Fruit fly (Drosophila melanogaster) whole organism, embryonic: ENCODE data around the gene CG3038.

Experiments
- Asciz ChIP-seq: fragments of 200-800 bp; sonication (Bioruptor generic); optimal IDR thresholded peaks from 2 replicates; lab custom pipeline; 2017; ENCODE audit warnings: missing biosample characterization, mild to moderate bottlenecking, missing genetic modification characterization, missing genetic modification reagents
- B-H1 ChIP-seq: fragments of 200-800 bp; sonication (Bioruptor generic); IDR thresholded peaks from 3 replicates; pipeline ENCODE4 v1.3.6; 2022; ENCODE audit warnings: missing biosample characterization, missing genetic modification characterization
- Blimp-1 ChIP-seq: fragments of 200-800 bp; sonication (Bioruptor generic); optimal IDR thresholded peaks from 3 replicates; lab custom pipeline; 2018; ENCODE audit warnings: missing biosample characterization, missing genetic modification characterization, mild to moderate bottlenecking, moderate library complexity, missing genetic modification reagents
- CG10366 ChIP-seq: fragments of 200-800 bp; sonication (Bioruptor generic); IDR thresholded peaks from 2 replicates; pipeline ENCODE4 v1.3.6; 2022; ENCODE audit warnings: missing biosample characterization, missing genetic modification characterization
- CG10462 ChIP-seq: fragments of 200-800 bp; sonication (Bioruptor generic); optimal IDR thresholded peaks from 2 replicates; lab custom pipeline; 2016; ENCODE audit warnings: missing biosample characterization, missing genetic modification characterization
- CG10565 ChIP-seq: fragments of 200-800 bp; sonication (Bioruptor generic); optimal IDR thresholded peaks from 3 replicates; lab custom pipeline; 2016; ENCODE audit warnings: missing biosample characterization, mild to moderate bottlenecking, missing genetic modification characterization
- CG12071 ChIP-seq: fragments of 200-800 bp; sonication (Bioruptor generic); optimal IDR thresholded peaks from 3 replicates; lab custom pipeline; 2018; ENCODE audit warnings: missing biosample characterization, mild to moderate bottlenecking, missing genetic modification characterization
- CG12391 ChIP-seq: fragments of 200-800 bp; sonication (Bioruptor generic); optimal IDR thresholded peaks from 3 replicates; lab custom pipeline; 2018; ENCODE audit warnings: missing biosample characterization, mild to moderate bottlenecking, missing genetic modification characterization, moderate library complexity
- CG15514 ChIP-seq: fragments of 200-800 bp; sonication (Bioruptor generic); optimal IDR thresholded peaks from 3 replicates; lab custom pipeline; 2017; ENCODE audit warnings: missing biosample characterization, missing genetic modification characterization, mild to moderate bottlenecking, moderate library complexity, missing genetic modification reagents
- CG1647 ChIP-seq: fragments of 200-800 bp; sonication (Bioruptor generic); optimal IDR thresholded peaks from 3 replicates; lab custom pipeline; 2016; ENCODE audit warnings: missing biosample characterization, missing genetic modification characterization
- CG17912 ChIP-seq: fragments of 200-800 bp; sonication (Bioruptor generic); optimal IDR thresholded peaks from 2 replicates; lab custom pipeline; 2018; ENCODE audit warnings: missing biosample characterization, mild to moderate bottlenecking, missing genetic modification characterization
- CG2712 ChIP-seq: fragments of 200-800 bp; optimal IDR thresholded peaks from 3 replicates; lab custom pipeline; 2019; ENCODE audit warnings: missing biosample characterization, mild to moderate bottlenecking, missing genetic modification characterization, moderate library complexity
- CG2889 ChIP-seq: fragments of 200-800 bp; sonication (Bioruptor generic); IDR thresholded peaks from 3 replicates; pipeline ENCODE4 v1.3.6; 2022; ENCODE audit warnings: missing biosample characterization, missing genetic modification characterization
- CG33213 ChIP-seq: fragments of 200-800 bp; sonication (Bioruptor generic); optimal IDR thresholded peaks from 3 replicates; lab custom pipeline; 2016; ENCODE audit warnings: missing biosample characterization, missing genetic modification characterization
- CG4360 ChIP-seq: fragments of 200-800 bp; sonication (Bioruptor generic); IDR thresholded peaks from 2 replicates; pipeline ENCODE4 v1.3.6; 2022; ENCODE audit warnings: missing biosample characterization, missing genetic modification characterization
- CG4424 ChIP-seq: fragments of 200-800 bp; sonication (Bioruptor generic); optimal IDR thresholded peaks from 3 replicates; lab custom pipeline; 2016; ENCODE audit warnings: missing biosample characterization, missing genetic modification characterization
- CG4854 ChIP-seq: fragments of 200-800 bp; sonication (Bioruptor generic); optimal IDR thresholded peaks from 2 replicates; lab custom pipeline; 2016; ENCODE audit warnings: missing biosample characterization, missing genetic modification characterization, inconsistent platforms
- CG6175 ChIP-seq: fragments of 200-800 bp; sonication (Bioruptor generic); IDR thresholded peaks from 3 replicates; pipeline ENCODE4 v1.3.6; 2022; ENCODE audit warnings: missing biosample characterization, missing genetic modification characterization
- CG6689 ChIP-seq: fragments of 200-800 bp; sonication (Bioruptor generic); IDR thresholded peaks from 2 replicates; pipeline ENCODE4 v1.3.6; 2022; ENCODE audit warnings: missing biosample characterization, missing genetic modification characterization
- CG6765 ChIP-seq: fragments of 200-800 bp; sonication (Bioruptor generic); optimal IDR thresholded peaks from 3 replicates; lab custom pipeline; 2017; ENCODE audit warnings: missing biosample characterization, mild to moderate bottlenecking, missing genetic modification characterization
- CG8478 ChIP-seq: fragments of >200 bp; optimal IDR thresholded peaks from 2 replicates; lab custom pipeline; 2018
- CG8765 ChIP-seq: fragments of 200-800 bp; sonication (Bioruptor generic); IDR thresholded peaks from 2 replicates; pipeline ENCODE4 v1.3.6; 2022; ENCODE audit warnings: missing biosample characterization, missing genetic modification characterization
- CG9727 ChIP-seq: fragments of 200-800 bp; sonication (Bioruptor generic); optimal IDR thresholded peaks from 3 replicates; lab custom pipeline; 2017; ENCODE audit warnings: missing biosample characterization, mild to moderate bottlenecking, missing genetic modification characterization
- CG9876 ChIP-seq: fragments of 200-800 bp; sonication (Bioruptor generic); optimal IDR thresholded peaks from 2 replicates; lab custom pipeline; 2016; ENCODE audit warnings: missing biosample characterization, missing genetic modification characterization
- CoRest ChIP-seq: fragments of 200-800 bp; sonication (Bioruptor generic); optimal IDR thresholded peaks from 3 replicates; lab custom pipeline; 2018; ENCODE audit warnings: missing biosample characterization, mild to moderate bottlenecking, missing genetic modification characterization, moderate library complexity
- Dll ChIP-seq: fragments of 200-800 bp; sonication (Bioruptor generic); IDR thresholded peaks from 4 replicates; pipeline ENCODE4 v1.3.6; 2022; ENCODE audit warnings: missing biosample characterization, missing genetic modification characterization; ENCODE audit not compliant: partially characterized antibody
- Doc2 ChIP-seq: fragments of 200-800 bp; sonication (Bioruptor generic); IDR thresholded peaks from 2 replicates; pipeline ENCODE4 v1.3.6; 2022; ENCODE audit warnings: missing biosample characterization, missing genetic modification characterization
- Doc3 ChIP-seq: fragments of 200-800 bp; sonication (Bioruptor generic); IDR thresholded peaks from 3 replicates; pipeline ENCODE4 v1.3.6; 2022; ENCODE audit warnings: missing biosample characterization, missing genetic modification characterization; ENCODE audit not compliant: partially characterized antibody
- Dref ChIP-seq: fragments of 200-800 bp; sonication (Bioruptor generic); IDR thresholded peaks from 2 replicates; pipeline ENCODE4 v1.3.6; 2022; ENCODE audit warnings: missing biosample characterization, missing genetic modification characterization
- Gsc ChIP-seq: fragments of 200-800 bp; sonication (Bioruptor generic); IDR thresholded peaks from 2 replicates; pipeline ENCODE4 v1.3.6; 2022; ENCODE audit warnings: missing biosample characterization, missing genetic modification characterization
- Hand ChIP-seq: fragments of 200-800 bp; sonication (Bioruptor generic); optimal IDR thresholded peaks from 2 replicates; lab custom pipeline; 2017; ENCODE audit warnings: mild to moderate bottlenecking, missing biosample characterization, missing genetic modification reagents, missing genetic modification characterization
- Mad ChIP-seq: fragments of 200-800 bp; sonication (Bioruptor generic); optimal IDR thresholded peaks from 2 replicates; lab custom pipeline; 2016; ENCODE audit warnings: missing biosample characterization, missing genetic modification characterization
- NFAT ChIP-seq: fragments of 200-800 bp; sonication (Bioruptor generic); IDR thresholded peaks from 2 replicates; pipeline ENCODE4 v1.3.6; 2022; ENCODE audit warnings: missing biosample characterization, missing genetic modification characterization
- Nf-YA ChIP-seq: fragments of 200-800 bp; sonication (Bioruptor generic); IDR thresholded peaks from 2 replicates; pipeline ENCODE4 v1.3.6; 2022; ENCODE audit warnings: missing biosample characterization, missing genetic modification characterization
- Ravus ChIP-seq: fragments of 200-800 bp; sonication (Bioruptor generic); IDR thresholded peaks from 2 replicates; pipeline ENCODE4 v1.3.6; 2022; ENCODE audit warnings: missing biosample characterization, missing genetic modification characterization
- az2 ChIP-seq: fragments of 200-800 bp; sonication (Bioruptor generic); optimal IDR thresholded peaks from 3 replicates; lab custom pipeline; 2016; ENCODE audit warnings: missing biosample characterization, missing genetic modification characterization
- bbx ChIP-seq: fragments of 200-800 bp; sonication (Bioruptor generic); IDR thresholded peaks from 2 replicates; pipeline ENCODE4 v1.3.6; 2022; ENCODE audit warnings: missing biosample characterization, missing genetic modification characterization; ENCODE audit not compliant: partially characterized antibody
- br ChIP-seq: fragments of >200 bp; optimal IDR thresholded peaks from 2 replicates; lab custom pipeline; 2017
- chm ChIP-seq: fragments of 200-800 bp; sonication (Bioruptor generic); IDR thresholded peaks from 2 replicates; pipeline ENCODE4 v1.3.6; 2022; ENCODE audit warnings: missing biosample characterization, missing genetic modification characterization
- dati ChIP-seq: fragments of 200-800 bp; sonication (Bioruptor generic); IDR thresholded peaks from 2 replicates; pipeline ENCODE4 v1.3.6; 2022; ENCODE audit warnings: missing biosample characterization, missing genetic modification characterization
- disco-r ChIP-seq: fragments of 200-800 bp; sonication (Bioruptor generic); optimal IDR thresholded peaks from 2 replicates; lab custom pipeline; 2016; ENCODE audit warnings: missing biosample characterization, missing genetic modification characterization
- gcm ChIP-seq: fragments of 200-800 bp; sonication (Bioruptor generic); optimal IDR thresholded peaks from 2 replicates; lab custom pipeline; 2019; ENCODE audit warnings: missing biosample characterization, mild to moderate bottlenecking, missing genetic modification characterization, moderate library complexity
- hbn ChIP-seq: fragments of 200-800 bp; sonication (Bioruptor generic); IDR thresholded peaks from 2 replicates; pipeline ENCODE4 v1.3.6; 2022; ENCODE audit warnings: missing biosample characterization, missing genetic modification characterization; ENCODE audit not compliant: partially characterized antibody
- jigr1 ChIP-seq: fragments of 200-800 bp; sonication (Bioruptor generic); IDR thresholded peaks from 3 replicates; pipeline ENCODE4 v1.3.6; 2022; ENCODE audit warnings: missing biosample characterization, missing genetic modification characterization
- mirr ChIP-seq: fragments of 200-800 bp; sonication (Bioruptor generic); optimal IDR thresholded peaks from 3 replicates; lab custom pipeline; 2018; ENCODE audit warnings: missing biosample characterization, mild to moderate bottlenecking, missing genetic modification characterization
- salm ChIP-seq: fragments of 200-800 bp; sonication (Bioruptor generic); optimal IDR thresholded peaks from 2 replicates; lab custom pipeline; 2018; ENCODE audit warnings: missing biosample characterization, mild to moderate bottlenecking, missing genetic modification characterization
- sob ChIP-seq: fragments of 200-800 bp; sonication (Bioruptor generic); IDR thresholded peaks from 2 replicates; pipeline ENCODE4 v1.3.6; 2022; ENCODE audit warnings: missing biosample characterization, missing genetic modification characterization
- sr ChIP-seq: fragments of 200-800 bp; sonication (Bioruptor generic); IDR thresholded peaks from 3 replicates; pipeline ENCODE4 v1.3.6; 2022; ENCODE audit warnings: missing biosample characterization, missing genetic modification characterization
- ssp ChIP-seq: fragments of 200-800 bp; sonication (Bioruptor generic); IDR thresholded peaks from 2 replicates; pipeline ENCODE4 v1.3.6; 2022; ENCODE audit warnings: missing biosample characterization, missing genetic modification characterization
- tgo ChIP-seq: fragments of 200-800 bp; sonication (Bioruptor generic); IDR thresholded peaks from 3 replicates; pipeline ENCODE4 v1.3.6; 2022; ENCODE audit warnings: missing biosample characterization, missing genetic modification characterization
- tio ChIP-seq: fragments of 200-800 bp; sonication (Bioruptor generic); optimal IDR thresholded peaks from 2 replicates; lab custom pipeline; 2017; ENCODE audit warnings: missing biosample characterization, missing genetic modification characterization, inconsistent platforms
- trh ChIP-seq: fragments of 200-800 bp; sonication (Bioruptor generic); optimal IDR thresholded peaks from 2 replicates; lab custom pipeline; 2016; ENCODE audit warnings: missing biosample characterization, missing genetic modification characterization
- zen2 ChIP-seq: fragments of 200-800 bp; sonication (Bioruptor generic); IDR thresholded peaks from 3 replicates; pipeline ENCODE4 v1.3.6; 2022; ENCODE audit warnings: missing biosample characterization, missing genetic modification characterization; ENCODE audit not compliant: partially characterized antibody

Gene CG3038

dm6 chrX:245802-246201, at the start of gene CG3038, which contains the start of gene G9a (continued):
- peak; percentile 37 for TF ChIP-seq CG9876 (GFP tag; lab: Kevin White, UChicago)
- TF ChIP-seq CG2889 (GFP tag; lab: Robert Waterston, UW), result no peak
- no peak for TF ChIP-seq CG1647 (GFP tag; lab: Kevin White, UChicago)
- TF ChIP-seq CG6765 (GFP tag; lab: Kevin White, UChicago), result no peak
- no peak for TF ChIP-seq CG12071
- TF ChIP-seq sob (GFP tag; lab: Robert Waterston, UW), result no peak
- no peak for TF ChIP-seq Dref (GFP tag; lab: Robert Waterston, UW)
- no peak for TF ChIP-seq dati (GFP tag; lab: Robert Waterston, UW)
- peak; percentile 0 for TF ChIP-seq Hand (GFP tag; lab: Kevin White, UChicago)
- no peak for TF ChIP-seq CG17912 (GFP tag; lab: Kevin White, UChicago)
- TF ChIP-seq Dll (GFP tag; lab: Robert Waterston, UW), result no peak
- no peak for TF ChIP-seq NFAT (GFP tag; lab: Robert Waterston, UW)
- TF ChIP-seq ssp (GFP tag; lab: Robert Waterston, UW), result no peak
- no peak for TF ChIP-seq CG4854 (GFP tag; lab: Kevin White, UChicago)
- no peak for TF ChIP-seq chm (GFP tag; lab: Robert Waterston, UW)
- TF ChIP-seq tgo (GFP tag; lab: Robert Waterston, UW), result no peak
- TF ChIP-seq zen2 (GFP tag; lab: Robert Waterston, UW), result no peak
- no peak for TF ChIP-seq Doc2 (GFP tag; lab: Robert Waterston, UW)
- no peak for TF ChIP-seq jigr1 (GFP tag; lab: Robert Waterston, UW)
- no peak for TF ChIP-seq Blimp-1 (GFP tag; lab: Kevin White, UChicago)
- TF ChIP-seq CG12391 (tag; lab: Kevin White, UChicago), result peak; percentile 63
- TF ChIP-seq trh (GFP tag; lab: Kevin White, UChicago), result no peak
- TF ChIP-seq Doc3 (GFP tag; lab: Robert Waterston, UW), result no peak
- TF ChIP-seq CG33213 (GFP tag; lab: Kevin White, UChicago), result peak; percentile 77
- TF ChIP-seq Asciz (GFP tag; lab: Kevin White, UChicago), result no peak
- peak; percentile 62 for TF ChIP-seq Mad (GFP tag; lab: Kevin White, UChicago)
- TF ChIP-seq Nf-YA (GFP tag; lab: Robert Waterston, UW), result no peak
- TF ChIP-seq gcm (GFP tag; lab: Kevin White, UChicago), result peak; percentile 12
- no peak for TF ChIP-seq sr (GFP tag; lab: Robert Waterston, UW)
- TF ChIP-seq CG15514 (GFP tag; lab: Kevin White, UChicago), result peak; percentile 69
- TF ChIP-seq B-H1 (GFP tag; lab: Robert Waterston, UW), result no peak
- no peak for TF ChIP-seq CG4360 (GFP tag; lab: Robert Waterston, UW)
- no peak for TF ChIP-seq CG8478 (lab: Kevin White, UChicago)
- peak; percentile 28 for TF ChIP-seq salm (tag; lab: Kevin White, UChicago)
- TF ChIP-seq Gsc (GFP tag; lab: Robert Waterston, UW), result no peak
- TF ChIP-seq CG6175 (GFP tag; lab: Robert Waterston, UW), result no peak
- no peak for TF ChIP-seq tio
- TF ChIP-seq az2 (GFP tag; lab: Kevin White, UChicago), result no peak
- no peak for TF ChIP-seq CG8765 (GFP tag; lab: Robert Waterston, UW)
- TF ChIP-seq CG2712 (tag; lab: Kevin White, UChicago), result peak; percentile 38
- no peak for TF ChIP-seq br (lab: Kevin White, UChicago)
- TF ChIP-seq CG9727, result no peak
- peak; percentile 37 for TF ChIP-seq mirr
- TF ChIP-seq CG6689 (GFP tag; lab: Robert Waterston, UW), result no peak
- TF ChIP-seq CoRest (tag; lab: Kevin White, UChicago), result peak; percentile 61
- no peak for TF ChIP-seq CG10565 (GFP tag; lab: Kevin White, UChicago)
- no peak for TF ChIP-seq CG4424 (GFP tag; lab: Kevin White, UChicago)
- no peak for TF ChIP-seq disco-r (GFP tag; lab: Kevin White, UChicago)
- TF ChIP-seq Ravus (GFP tag; lab: Robert Waterston, UW), result no peak
- no peak for TF ChIP-seq CG10462 (GFP tag; lab: Kevin White, UChicago)
- no peak for TF ChIP-seq CG10366 (GFP tag; lab: Robert Waterston, UW)
- TF ChIP-seq hbn (GFP tag; lab: Robert Waterston, UW), result no peak
- TF ChIP-seq bbx (GFP tag; lab: Robert Waterston, UW), result no peak
